Fruit fly (Drosophila melanogaster) whole organism, embryonic: ENCODE results near the gene mad2.
A peak's percentile ranks its signal among the peaks of the same experiment; 100 is the strongest.

Experiments
- B-H2 ChIP-seq: fragments of 200-800 bp; sonication (Bioruptor generic); optimal IDR thresholded peaks from 2 replicates; lab custom pipeline; 2018; ENCODE audit warnings: missing biosample characterization, mild to moderate bottlenecking, missing genetic modification characterization
- CG10267 ChIP-seq: fragments of 200-800 bp; sonication (Bioruptor generic); optimal IDR thresholded peaks from 2 replicates; lab custom pipeline; 2018; ENCODE audit warnings: missing biosample characterization, mild to moderate bottlenecking, missing genetic modification characterization, moderate library complexity
- CG15601 ChIP-seq: fragments of 200-800 bp; sonication (Bioruptor generic); optimal IDR thresholded peaks from 3 replicates; lab custom pipeline; 2019; ENCODE audit warnings: missing biosample characterization, mild to moderate bottlenecking, missing genetic modification characterization, moderate library complexity
- CG1647 ChIP-seq: fragments of 200-800 bp; sonication (Bioruptor generic); optimal IDR thresholded peaks from 3 replicates; lab custom pipeline; 2016; ENCODE audit warnings: missing biosample characterization, missing genetic modification characterization
- CG16815 ChIP-seq: fragments of 200-800 bp; sonication (Bioruptor generic); optimal IDR thresholded peaks from 3 replicates; lab custom pipeline; 2017; ENCODE audit warnings: missing biosample characterization, mild to moderate bottlenecking, missing genetic modification characterization
- CG17912 ChIP-seq: fragments of 200-800 bp; sonication (Bioruptor generic); optimal IDR thresholded peaks from 2 replicates; lab custom pipeline; 2018; ENCODE audit warnings: missing biosample characterization, mild to moderate bottlenecking, missing genetic modification characterization
- CG18476 ChIP-seq: fragments of 200-800 bp; sonication (Bioruptor generic); optimal IDR thresholded peaks from 2 replicates; lab custom pipeline; 2016; ENCODE audit warnings: missing biosample characterization, mild to moderate bottlenecking, missing genetic modification characterization
- CG34376 ChIP-seq: fragments of 200-800 bp; sonication (Bioruptor generic); optimal IDR thresholded peaks from 2 replicates; lab custom pipeline; 2018; ENCODE audit warnings: missing biosample characterization, mild to moderate bottlenecking, missing genetic modification characterization
- CG4424 ChIP-seq: fragments of 200-800 bp; sonication (Bioruptor generic); optimal IDR thresholded peaks from 3 replicates; lab custom pipeline; 2016; ENCODE audit warnings: missing biosample characterization, missing genetic modification characterization
- CG7963 ChIP-seq: fragments of 200-800 bp; sonication (Bioruptor generic); IDR thresholded peaks from 3 replicates; pipeline ENCODE4 v1.3.6; 2022; ENCODE audit warnings: missing biosample characterization, missing genetic modification characterization; ENCODE audit not compliant: partially characterized antibody
- CG8924 ChIP-seq: fragments of 200-800 bp; optimal IDR thresholded peaks from 3 replicates; lab custom pipeline; 2019; ENCODE audit warnings: missing biosample characterization, mild to moderate bottlenecking, missing genetic modification characterization, moderate library complexity
- CG9876 ChIP-seq: fragments of 200-800 bp; sonication (Bioruptor generic); optimal IDR thresholded peaks from 2 replicates; lab custom pipeline; 2016; ENCODE audit warnings: missing biosample characterization, missing genetic modification characterization
- Gug ChIP-seq: fragments of 200-800 bp; sonication (Bioruptor generic); IDR thresholded peaks from 4 replicates; pipeline ENCODE4 v1.3.6; 2022; ENCODE audit warnings: missing biosample characterization, missing genetic modification characterization
- HLH4C ChIP-seq: fragments of 200-800 bp; sonication (Bioruptor generic); IDR thresholded peaks from 3 replicates; pipeline ENCODE4 v1.3.6; 2022; ENCODE audit warnings: missing biosample characterization, missing genetic modification characterization; ENCODE audit not compliant: partially characterized antibody
- Hr3 ChIP-seq: fragments of 200-800 bp; sonication (Bioruptor generic); optimal IDR thresholded peaks from 3 replicates; lab custom pipeline; 2016; ENCODE audit warnings: missing biosample characterization, missing genetic modification characterization
- Hr78 ChIP-seq, 2 experiments: fragments of 200-800 bp in 1 of 2; fragments of >200 bp in 1 of 2; sonication (Bioruptor generic) in 1 of 2; optimal IDR thresholded peaks; 2 replicates each; lab custom pipeline; 2017 to 2019; ENCODE audit warnings: missing biosample characterization in 2 of 2, missing genetic modification characterization in 2 of 2, mild to moderate bottlenecking in 1 of 2, moderate library complexity in 1 of 2
- NfI ChIP-seq: fragments of 200-800 bp; sonication (Bioruptor generic); optimal IDR thresholded peaks from 3 replicates; lab custom pipeline; 2018; ENCODE audit warnings: missing biosample characterization, mild to moderate bottlenecking, missing genetic modification characterization, moderate library complexity
- Oaz ChIP-seq: fragments of 200-800 bp; sonication (Bioruptor generic); IDR thresholded peaks from 2 replicates; pipeline ENCODE4 v1.3.6; 2022; ENCODE audit warnings: missing biosample characterization, missing genetic modification characterization
- Ravus ChIP-seq: fragments of 200-800 bp; sonication (Bioruptor generic); IDR thresholded peaks from 2 replicates; pipeline ENCODE4 v1.3.6; 2022; ENCODE audit warnings: missing biosample characterization, missing genetic modification characterization
- Sin3A ChIP-seq: fragments of >200 bp; optimal IDR thresholded peaks from 2 replicates; lab custom pipeline; 2018
- Six4 ChIP-seq: fragments of 200-800 bp; sonication (Bioruptor generic); optimal IDR thresholded peaks from 2 replicates; lab custom pipeline; 2016; ENCODE audit warnings: missing biosample characterization, missing genetic modification characterization
- Sry-β ChIP-seq: fragments of 200-800 bp; sonication (Bioruptor generic); optimal IDR thresholded peaks from 2 replicates; lab custom pipeline; 2018; ENCODE audit warnings: missing biosample characterization, mild to moderate bottlenecking, missing genetic modification characterization, moderate library complexity
- Taf1 ChIP-seq: fragments of 200-800 bp; sonication (Bioruptor generic); IDR thresholded peaks from 2 replicates; pipeline ENCODE4 v1.3.6; 2022; ENCODE audit warnings: missing biosample characterization, missing genetic modification characterization
- Trl ChIP-seq, 3 experiments: fragments of >200 bp in 2 of 3; fragments of 200-800 bp in 1 of 3; sonication (Bioruptor generic) in 1 of 3; optimal IDR thresholded peaks; 2 replicates in 1 of 3; 3 replicates in 2 of 3; lab custom pipeline; 2016 to 2017; ENCODE audit warnings: missing biosample characterization in 1 of 3, missing genetic modification characterization in 1 of 3
- Xrp1 ChIP-seq: fragments of 200-800 bp; sonication (Bioruptor generic); IDR thresholded peaks from 2 replicates; pipeline ENCODE4 v1.3.6; 2022; ENCODE audit warnings: missing biosample characterization, missing genetic modification characterization
- ara ChIP-seq: fragments of 200-800 bp; sonication (Bioruptor generic); IDR thresholded peaks from 2 replicates; pipeline ENCODE4 v1.3.6; 2022; ENCODE audit warnings: missing biosample characterization, missing genetic modification characterization
- bbx ChIP-seq: fragments of 200-800 bp; sonication (Bioruptor generic); IDR thresholded peaks from 2 replicates; pipeline ENCODE4 v1.3.6; 2022; ENCODE audit warnings: missing biosample characterization, missing genetic modification characterization; ENCODE audit not compliant: partially characterized antibody
- bowl ChIP-seq: fragments of 200-800 bp; sonication (Bioruptor generic); IDR thresholded peaks from 2 replicates; pipeline ENCODE4 v1.3.6; 2022; ENCODE audit warnings: missing biosample characterization, missing genetic modification characterization
- cad ChIP-seq: fragments of >200 bp; optimal IDR thresholded peaks from 2 replicates; lab custom pipeline; 2017; ENCODE audit warnings: missing biosample characterization, missing genetic modification characterization
- ci ChIP-seq: fragments of 200-800 bp; sonication (Bioruptor generic); IDR thresholded peaks from 3 replicates; pipeline ENCODE4 v1.3.6; 2022; ENCODE audit warnings: missing biosample characterization, missing genetic modification characterization
- crc ChIP-seq: fragments of 200-800 bp; sonication (Bioruptor generic); optimal IDR thresholded peaks from 2 replicates; lab custom pipeline; 2016; ENCODE audit warnings: missing biosample characterization, missing genetic modification characterization
- da ChIP-seq: fragments of 200-800 bp; sonication (Bioruptor generic); optimal IDR thresholded peaks from 2 replicates; lab custom pipeline; 2016; ENCODE audit warnings: missing biosample characterization, missing genetic modification characterization
- disco-r ChIP-seq: fragments of 200-800 bp; sonication (Bioruptor generic); optimal IDR thresholded peaks from 2 replicates; lab custom pipeline; 2016; ENCODE audit warnings: missing biosample characterization, missing genetic modification characterization
- eve ChIP-seq, 2 experiments: fragments of >200 bp; optimal IDR thresholded peaks; 2 replicates each; lab custom pipeline; 2017; ENCODE audit warnings: missing biosample characterization in 2 of 2, missing genetic modification characterization in 2 of 2
- fd64A ChIP-seq: fragments of 200-800 bp; sonication (Bioruptor generic); optimal IDR thresholded peaks from 3 replicates; lab custom pipeline; 2018; ENCODE audit warnings: missing biosample characterization, mild to moderate bottlenecking, missing genetic modification characterization
- fd96Cb ChIP-seq: fragments of 200-800 bp; sonication (Bioruptor generic); optimal IDR thresholded peaks from 2 replicates; lab custom pipeline; 2018; ENCODE audit warnings: missing biosample characterization, mild to moderate bottlenecking, missing genetic modification characterization, moderate library complexity
- gem ChIP-seq: fragments of 200-800 bp; sonication (Bioruptor generic); optimal IDR thresholded peaks from 2 replicates; lab custom pipeline; 2019; ENCODE audit warnings: missing biosample characterization, mild to moderate bottlenecking, missing genetic modification characterization, moderate library complexity
- jing ChIP-seq: fragments of 200-800 bp; sonication (Bioruptor generic); optimal IDR thresholded peaks from 2 replicates; lab custom pipeline; 2018; ENCODE audit warnings: missing biosample characterization, mild to moderate bottlenecking, missing genetic modification characterization
- mam ChIP-seq: fragments of 200-800 bp; sonication (Bioruptor generic); optimal IDR thresholded peaks from 3 replicates; lab custom pipeline; 2016; ENCODE audit warnings: missing biosample characterization, missing genetic modification characterization
- org-1 ChIP-seq: fragments of 200-800 bp; sonication (Bioruptor generic); optimal IDR thresholded peaks from 2 replicates; lab custom pipeline; 2017; ENCODE audit warnings: missing biosample characterization, missing genetic modification characterization
- otp ChIP-seq: fragments of 200-800 bp; sonication (Bioruptor generic); IDR thresholded peaks from 3 replicates; pipeline ENCODE4, ENCODE4 v1.3.6; 2022; ENCODE audit warnings: missing biosample characterization, missing genetic modification characterization
- p53 ChIP-seq: fragments of 200-800 bp; sonication (Bioruptor generic); optimal IDR thresholded peaks from 2 replicates; lab custom pipeline; 2016; ENCODE audit warnings: missing biosample characterization, missing genetic modification characterization
- rib ChIP-seq: fragments of 200-800 bp; sonication (Bioruptor generic); IDR thresholded peaks from 2 replicates; pipeline ENCODE4 v1.3.6; 2022; ENCODE audit warnings: missing biosample characterization, missing genetic modification characterization
- ro ChIP-seq: fragments of 200-800 bp; sonication (Bioruptor generic); IDR thresholded peaks from 2 replicates; pipeline ENCODE4 v1.3.6; 2022; ENCODE audit warnings: missing biosample characterization, missing genetic modification characterization
- tll ChIP-seq, 2 experiments: fragments of 200-800 bp in 1 of 2; fragments of >200 bp in 1 of 2; sonication (Bioruptor generic) in 1 of 2; optimal IDR thresholded peaks; 2 replicates each; lab custom pipeline; 2017 to 2019; ENCODE audit warnings: missing biosample characterization in 2 of 2, missing genetic modification characterization in 2 of 2, mild to moderate bottlenecking in 1 of 2, moderate library complexity in 1 of 2
- twi ChIP-seq: fragments of 200-800 bp; optimal IDR thresholded peaks from 2 replicates; lab custom pipeline; 2019; ENCODE audit warnings: missing biosample characterization, mild to moderate bottlenecking, missing genetic modification characterization, moderate library complexity
- unc-4 ChIP-seq: fragments of 200-800 bp; sonication (Bioruptor generic); IDR thresholded peaks from 2 replicates; pipeline ENCODE4 v1.3.6; 2022; ENCODE audit warnings: missing biosample characterization, missing genetic modification characterization; ENCODE audit not compliant: partially characterized antibody
- vvl ChIP-seq: fragments of 200-800 bp; sonication (Bioruptor generic); IDR thresholded peaks from 2 replicates; pipeline ENCODE4 v1.3.6; 2022; ENCODE audit warnings: missing biosample characterization, missing genetic modification characterization
- yki ChIP-seq: fragments of >200 bp; optimal IDR thresholded peaks from 3 replicates; lab custom pipeline; 2018

The mad2 gene

DNA sequence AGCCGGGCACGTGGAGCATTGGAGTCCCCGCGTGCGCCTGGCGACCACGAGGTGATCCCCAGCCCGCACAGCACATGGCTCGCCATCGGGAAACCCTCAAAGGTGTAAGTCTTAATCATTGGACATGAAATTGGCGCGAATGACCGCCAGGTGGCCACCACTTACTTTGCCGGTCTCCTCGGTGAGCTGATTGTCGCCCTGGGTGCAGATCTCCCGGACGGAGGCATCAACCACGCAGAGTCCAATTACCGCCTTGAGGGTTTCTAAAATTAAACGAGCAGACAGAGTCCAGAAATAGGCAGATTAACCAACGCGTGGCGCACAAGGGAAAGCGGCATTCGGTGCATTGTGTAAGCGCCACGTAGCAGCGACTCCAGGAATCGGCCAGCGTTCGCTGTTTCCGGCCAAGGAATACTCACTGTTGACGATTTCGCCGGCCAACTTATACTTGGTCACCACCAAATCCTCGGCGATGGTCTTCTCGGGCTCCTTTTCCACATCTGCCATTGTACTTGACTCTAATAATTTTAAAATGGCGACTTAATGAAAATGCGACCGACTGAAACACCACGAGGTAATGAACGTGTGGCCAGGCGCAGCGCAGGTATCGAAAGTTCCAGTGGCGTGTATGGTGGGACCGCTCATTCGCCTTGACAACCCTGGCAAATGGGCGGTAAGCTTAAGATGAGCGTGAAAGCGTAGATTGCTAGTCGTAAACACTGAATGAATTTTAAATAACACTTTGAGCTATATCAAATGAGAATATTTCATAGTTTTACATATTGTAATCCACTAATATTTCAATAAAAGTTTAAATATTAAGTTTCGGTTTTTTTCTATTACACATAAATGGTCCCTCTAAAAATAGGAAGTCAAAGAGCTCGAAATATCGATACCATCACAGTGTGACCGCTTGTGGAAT is 47.7 kb downstream of the mad2 start, which contains the start of gene CG10576 (continued):
- TF ChIP-seq CG15601 (tag; lab: Kevin White, UChicago) (no peak), CG7963 (no peak), Xrp1 (GFP tag; lab: Robert Waterston, UW) (no peak), cad (no peak), CG18476 (GFP tag; lab: Kevin White, UChicago) (no peak), B-H2 (no peak), eve (GFP tag; optimal IDR thresholded peaks at IDR 0.05; lab: Kevin White, UChicago) (no peak), jing (no peak), CG1647 (GFP tag; lab: Kevin White, UChicago) (no peak), CG4424 (no peak), p53 (GFP tag; lab: Kevin White, UChicago) (no peak), fd96Cb (tag; lab: Kevin White, UChicago) (no peak), Hr78 (GFP tag; optimal IDR thresholded peaks at IDR 0.05; lab: Kevin White, UChicago) (no peak), crc (no peak), Sry-β (GFP tag; lab: Kevin White, UChicago) (no peak), ci (no peak), CG34376 (no peak), bowl (GFP tag; lab: Robert Waterston, UW) (no peak), Oaz (no peak), gem (tag; lab: Kevin White, UChicago) (no peak), da (no peak), Sin3A (lab: Kevin White, UChicago) (peak; percentile 94), CG17912 (GFP tag; lab: Kevin White, UChicago) (no peak), yki (lab: Kevin White, UChicago) (no peak), disco-r (GFP tag; lab: Kevin White, UChicago) (no peak), vvl (GFP tag; lab: Robert Waterston, UW) (0 out of 2 replicates have a peak, but pooled peaks have one; percentile 23), HLH4C (GFP tag; lab: Robert Waterston, UW) (0 out of 3 replicates have a peak, but pooled peaks have one; percentile 36), Taf1 (GFP tag; lab: Robert Waterston, UW) (no peak), mam (GFP tag; lab: Kevin White, UChicago) (peak; percentile 37), unc-4 (GFP tag; lab: Robert Waterston, UW) (peak; percentile 68; the same call in 1 of the 2 replicates), ro (GFP tag; lab: Robert Waterston, UW) (no peak), otp (GFP tag; lab: Robert Waterston, UW) (no peak), CG8924 (tag; lab: Kevin White, UChicago) (no peak), Hr3 (GFP tag; lab: Kevin White, UChicago) (no peak), ara (GFP tag; lab: Robert Waterston, UW) (no peak), Gug (GFP tag; lab: Robert Waterston, UW) (no peak), tll (GFP tag; optimal IDR thresholded peaks at IDR 0.05; lab: Kevin White, UChicago) (peak; percentile 38 to 92), Trl (optimal IDR thresholded peaks at IDR 0.05; lab: Kevin White, UChicago) (peak in 1 of 2 experiments; percentile 5), Trl (GFP tag; optimal IDR thresholded peaks at IDR 0.05; lab: Kevin White, UChicago) (no peak), NfI (GFP tag; lab: Kevin White, UChicago) (no peak), CG10267 (tag; lab: Kevin White, UChicago) (peak; percentile 58), bbx (GFP tag; lab: Robert Waterston, UW) (peak; percentile 44; the same call in 1 of the 2 replicates), Ravus (no peak), Six4 (no peak), CG9876 (GFP tag; lab: Kevin White, UChicago) (no peak), CG16815 (GFP tag; lab: Kevin White, UChicago) (no peak), rib (GFP tag; lab: Robert Waterston, UW) (no peak), fd64A (GFP tag; lab: Kevin White, UChicago) (no peak), twi (tag; lab: Kevin White, UChicago) (peak; percentile 23), org-1 (GFP tag; lab: Kevin White, UChicago) (no peak)
